Worm (Caenorhabditis elegans): ENCODE data around the gene pqn-51.

Gene pqn-51

ce11 chrV:5012193-5012853 is 37.1 kb upstream of the pqn-51 start, which contains the start of gene srr-6:
srr-6 (plus strand) TSS chrV:5012803.
- TF ChIP-seq unc-62 (GFP tag; optimal IDR thresholded peaks at IDR 0.05) (peak; percentile 59), ceh-79 (tag; optimal IDR thresholded peaks at IDR 0.05) (no peak), nhr-80 (tag; optimal IDR thresholded peaks at IDR 0.05) (peak; percentile 31), F39B2.1 (GFP tag; IDR thresholded peaks at IDR 0.05) (no peak), Y67H2A.10 (GFP tag; conservative IDR thresholded peaks at IDR 0.05) (no peak), akir-1 (GFP tag; optimal IDR thresholded peaks at IDR 0.05) (no peak), ccch-3 (GFP tag; optimal IDR thresholded peaks at IDR 0.05) (no peak), F57A8.1 (GFP tag; optimal IDR thresholded peaks at IDR 0.05) (no peak)

- TF ChIP-seq mxl-1 (tag; optimal IDR thresholded peaks at IDR 0.05) (no peak), ceh-40 (GFP tag; IDR thresholded peaks at IDR 0.05) (no peak), C17E4.6 (GFP tag; IDR thresholded peaks at IDR 0.05) (no peak), ztf-6 (GFP tag; IDR thresholded peaks at IDR 0.05) (no peak)
Measured at ce11 chrV:5016728-5017127, 32.7 kb upstream of the pqn-51 start.

- TF ChIP-seq nhr-80 (tag; optimal IDR thresholded peaks at IDR 0.05) (peak; percentile 43), F57A8.1 (GFP tag; optimal IDR thresholded peaks at IDR 0.05) (no peak), hrde-1 (tag; optimal IDR thresholded peaks at IDR 0.05; ENCODE audit: borderline replicate concordance) (no peak), attf-6 (GFP tag; IDR thresholded peaks at IDR 0.05) (no peak), ceh-27 (GFP tag; optimal IDR thresholded peaks at IDR 0.05) (no peak), Y53F4B.3 (GFP tag; IDR thresholded peaks at IDR 0.05) (no peak), snpc-1.1 (tag; optimal IDR thresholded peaks at IDR 0.05; ENCODE audit: insufficient read depth) (no peak)
Measured at ce11 chrV:5018067-5018466, 31.3 kb upstream of the pqn-51 start.

ce11 chrV:5018810-5019274 is 30.6 kb upstream of the pqn-51 start, which contains the start of gene srr-4:
srr-4 (plus strand) TSS chrV:5019224.
- TF ChIP-seq zfh-2 (GFP tag; conservative IDR thresholded peaks at IDR 0.05) (no peak), nhr-179 (tag; optimal IDR thresholded peaks at IDR 0.05) (no peak), ccch-3 (GFP tag; optimal IDR thresholded peaks at IDR 0.05) (no peak), dpl-1 (GFP tag; optimal IDR thresholded peaks at IDR 0.05) (no peak), ztf-6 (GFP tag; IDR thresholded peaks at IDR 0.05) (no peak), snpc-1.1 (tag; optimal IDR thresholded peaks at IDR 0.05; ENCODE audit: insufficient read depth) (no peak), ztf-26 (tag; optimal IDR thresholded peaks at IDR 0.05) (no peak), pbrm-1 (GFP tag; IDR thresholded peaks at IDR 0.05) (no peak), Y56A3A.18 (GFP tag; IDR thresholded peaks at IDR 0.05) (no peak), F10E7.11 (tag; optimal IDR thresholded peaks at IDR 0.05) (no peak)

ce11 chrV:5023355-5023754 is 26.1 kb upstream of the pqn-51 start:
- no peak for TF ChIP-seq snpc-1.1 (tag; optimal IDR thresholded peaks at IDR 0.05; ENCODE audit: insufficient read depth)
- no peak for TF ChIP-seq lin-40 (tag; optimal IDR thresholded peaks at IDR 0.05)
- TF ChIP-seq cebp-1 (GFP tag; IDR thresholded peaks at IDR 0.05), result no peak
- peak; percentile 14 for TF ChIP-seq cebp-1 (tag; optimal IDR thresholded peaks at IDR 0.05)
- TF ChIP-seq mxl-1 (tag; optimal IDR thresholded peaks at IDR 0.05), result no peak
- no peak for TF ChIP-seq rpc-1 (optimal IDR thresholded peaks at IDR 0.05)
- no peak for TF ChIP-seq rpc-1 (tag; optimal IDR thresholded peaks at IDR 0.05)
- no peak for TF ChIP-seq snpc-1.3 (tag; optimal IDR thresholded peaks at IDR 0.05; ENCODE audit: insufficient read depth)
- TF ChIP-seq lin-35 (GFP tag; optimal IDR thresholded peaks at IDR 0.05), result no peak

Measured in whole organism, young adult.